Worm (Caenorhabditis elegans) whole organism, L3 larva: Measurements from ENCODE around the gene tost-1.

Source experiments
- R02D3.7 ChIP-seq: fragments of 150-350 bp; optimal IDR thresholded peaks from 2 replicates; lab custom pipeline; 2014; ENCODE audit warnings: missing biosample characterization, missing genetic modification characterization
- aly-2 ChIP-seq: fragments of 150-350 bp; optimal IDR thresholded peaks from 2 replicates; lab custom pipeline; 2014; ENCODE audit warnings: missing biosample characterization, missing genetic modification characterization
- ceh-9 ChIP-seq: sonication (generic microtip); optimal IDR thresholded peaks from 2 replicates; lab custom pipeline; 2018; ENCODE audit warnings: missing biosample characterization, missing genetic modification characterization
- elt-2 ChIP-seq: sonication (generic microtip); optimal IDR thresholded peaks from 2 replicates; lab custom pipeline; 2016; ENCODE audit warnings: missing genetic modification reagents, mild to moderate bottlenecking, missing genetic modification characterization, missing compliant biosample characterization
- elt-3 ChIP-seq, 3 experiments: fragments of 150-350 bp in 1 of 3; sonication (generic microtip) in 2 of 3; optimal IDR thresholded peaks; 2 replicates in 2 of 3; 4 replicates in 1 of 3; lab custom pipeline; 2014 to 2017; ENCODE audit warnings: missing biosample characterization in 3 of 3, missing genetic modification characterization in 3 of 3
- fos-1 ChIP-seq: fragments of 150-350 bp; optimal IDR thresholded peaks from 2 replicates; lab custom pipeline; 2014; ENCODE audit warnings: missing biosample characterization, missing genetic modification characterization
- hmg-11 ChIP-seq: sonication (generic microtip); optimal IDR thresholded peaks from 2 replicates; lab custom pipeline; 2016; ENCODE audit warnings: missing genetic modification characterization, missing compliant biosample characterization
- lsy-12 ChIP-seq: sonication (generic microtip); optimal IDR thresholded peaks from 2 replicates; lab custom pipeline; 2016; ENCODE audit warnings: mild to moderate bottlenecking, missing genetic modification characterization, missing compliant biosample characterization
- nhr-11 ChIP-seq: fragments of 150-350 bp; optimal IDR thresholded peaks from 2 replicates; lab custom pipeline; 2014; ENCODE audit warnings: missing biosample characterization, missing genetic modification characterization
- nhr-77 ChIP-seq: fragments of 150-350 bp; optimal IDR thresholded peaks from 2 replicates; lab custom pipeline; 2014; ENCODE audit warnings: missing biosample characterization, missing genetic modification characterization
- pha-4 ChIP-seq: fragments of 150-350 bp; optimal IDR thresholded peaks from 2 replicates; lab custom pipeline; 2014; ENCODE audit warnings: missing biosample characterization, missing genetic modification reagents, missing genetic modification characterization
- unc-62 ChIP-seq: fragments of 150-350 bp; sonication (generic microtip); optimal IDR thresholded peaks from 4 replicates; lab custom pipeline; 2014; ENCODE audit warnings: missing biosample characterization, missing genetic modification reagents, missing genetic modification characterization
- zag-1 ChIP-seq: fragments of 150-350 bp; optimal IDR thresholded peaks from 2 replicates; lab custom pipeline; 2014; ENCODE audit warnings: missing biosample characterization, missing genetic modification characterization

- TF ChIP-seq unc-62 (GFP tag; lab: Kevin White, UChicago) (no peak), fos-1 (tag; lab: Kevin White, UChicago) (no peak), ceh-9 (tag; lab: Kevin White, UChicago) (no peak), elt-3 (tag; optimal IDR thresholded peaks at IDR 0.05; lab: Kevin White, UChicago) (no peak), aly-2 (tag; lab: Kevin White, UChicago) (no peak), lsy-12 (no peak), zag-1 (tag; lab: Kevin White, UChicago) (no peak), R02D3.7 (tag; lab: Kevin White, UChicago) (no peak), hmg-11 (tag; lab: Kevin White, UChicago) (no peak), nhr-77 (no peak), elt-2 (tag; lab: Kevin White, UChicago) (no peak), pha-4 (tag; lab: Kevin White, UChicago) (no peak), nhr-11 (no peak)
Measured at ce11 chrIII:4895313-4895712, 17.2 kb upstream of the tost-1 start.
